Fruit fly (Drosophila melanogaster) whole organism, embryonic: ENCODE data around the gene synr.
A peak's percentile ranks its signal among the peaks of the same experiment; 100 is the strongest.

Source experiments
- ATbp ChIP-seq: fragments of 200-800 bp; sonication (Bioruptor generic); optimal IDR thresholded peaks from 2 replicates; lab custom pipeline; 2017; ENCODE audit warnings: missing biosample characterization, mild to moderate bottlenecking, missing genetic modification characterization, missing genetic modification reagents
- Ada2b ChIP-seq: fragments of 200-800 bp; sonication (Bioruptor generic); IDR thresholded peaks from 2 replicates; pipeline ENCODE4 v1.3.6; 2022; ENCODE audit warnings: missing biosample characterization, missing genetic modification characterization
- Antp ChIP-seq: fragments of 200-800 bp; sonication (Bioruptor generic); optimal IDR thresholded peaks from 3 replicates; lab custom pipeline; 2016; ENCODE audit warnings: missing biosample characterization, missing genetic modification characterization
- CG11560 ChIP-seq: fragments of 200-800 bp; sonication (Bioruptor generic); IDR thresholded peaks from 3 replicates; pipeline ENCODE4 v1.3.6; 2022; ENCODE audit warnings: missing biosample characterization, missing genetic modification characterization
- CG12299 ChIP-seq: fragments of 200-800 bp; sonication (Bioruptor generic); optimal IDR thresholded peaks from 2 replicates; lab custom pipeline; 2018; ENCODE audit warnings: missing biosample characterization, mild to moderate bottlenecking, missing genetic modification characterization
- CG13123 ChIP-seq: fragments of 200-800 bp; sonication (Bioruptor generic); optimal IDR thresholded peaks from 2 replicates; lab custom pipeline; 2016; ENCODE audit warnings: missing biosample characterization, missing genetic modification characterization
- CG14667 ChIP-seq: fragments of 200-800 bp; sonication (Bioruptor generic); IDR thresholded peaks from 2 replicates; pipeline ENCODE4 v1.3.6; 2022; ENCODE audit warnings: missing biosample characterization, missing genetic modification characterization
- CG15073 ChIP-seq: fragments of 200-800 bp; sonication (Bioruptor generic); optimal IDR thresholded peaks from 2 replicates; lab custom pipeline; 2016; ENCODE audit warnings: missing biosample characterization, missing genetic modification characterization
- CG15514 ChIP-seq: fragments of 200-800 bp; sonication (Bioruptor generic); optimal IDR thresholded peaks from 3 replicates; lab custom pipeline; 2017; ENCODE audit warnings: missing biosample characterization, missing genetic modification characterization, mild to moderate bottlenecking, moderate library complexity, missing genetic modification reagents
- CG15696 ChIP-seq: fragments of 200-800 bp; sonication (Bioruptor generic); optimal IDR thresholded peaks from 2 replicates; lab custom pipeline; 2019; ENCODE audit warnings: missing biosample characterization, mild to moderate bottlenecking, missing genetic modification characterization, moderate library complexity
- CG1647 ChIP-seq: fragments of 200-800 bp; sonication (Bioruptor generic); optimal IDR thresholded peaks from 3 replicates; lab custom pipeline; 2016; ENCODE audit warnings: missing biosample characterization, missing genetic modification characterization
- CG17568 ChIP-seq: fragments of 200-800 bp; sonication (Bioruptor generic); optimal IDR thresholded peaks from 2 replicates; lab custom pipeline; 2018; ENCODE audit warnings: missing biosample characterization, mild to moderate bottlenecking, missing genetic modification characterization, moderate library complexity
- CG17802 ChIP-seq: fragments of 200-800 bp; sonication (Bioruptor generic); optimal IDR thresholded peaks from 2 replicates; lab custom pipeline; 2018; ENCODE audit warnings: missing biosample characterization, mild to moderate bottlenecking, missing genetic modification characterization, moderate library complexity
- CG2202 ChIP-seq: fragments of 200-800 bp; sonication (Bioruptor generic); optimal IDR thresholded peaks from 2 replicates; lab custom pipeline; 2018; ENCODE audit warnings: missing biosample characterization, mild to moderate bottlenecking, missing genetic modification characterization
- CG2875 ChIP-seq: fragments of 200-800 bp; sonication (Bioruptor generic); optimal IDR thresholded peaks from 2 replicates; lab custom pipeline; 2017; ENCODE audit warnings: missing biosample characterization, mild to moderate bottlenecking, missing genetic modification characterization, missing genetic modification reagents
- CG2889 ChIP-seq: fragments of 200-800 bp; sonication (Bioruptor generic); IDR thresholded peaks from 3 replicates; pipeline ENCODE4 v1.3.6; 2022; ENCODE audit warnings: missing biosample characterization, missing genetic modification characterization
- CG3065 ChIP-seq: fragments of 200-800 bp; sonication (Bioruptor generic); optimal IDR thresholded peaks from 2 replicates; lab custom pipeline; 2016; ENCODE audit warnings: missing biosample characterization, missing genetic modification characterization
- CG33213 ChIP-seq: fragments of 200-800 bp; sonication (Bioruptor generic); optimal IDR thresholded peaks from 3 replicates; lab custom pipeline; 2016; ENCODE audit warnings: missing biosample characterization, missing genetic modification characterization
- CG6689 ChIP-seq: fragments of 200-800 bp; sonication (Bioruptor generic); IDR thresholded peaks from 2 replicates; pipeline ENCODE4 v1.3.6; 2022; ENCODE audit warnings: missing biosample characterization, missing genetic modification characterization
- CG6765 ChIP-seq: fragments of 200-800 bp; sonication (Bioruptor generic); optimal IDR thresholded peaks from 3 replicates; lab custom pipeline; 2017; ENCODE audit warnings: missing biosample characterization, mild to moderate bottlenecking, missing genetic modification characterization
- CG7786 ChIP-seq: fragments of 200-800 bp; sonication (Bioruptor generic); optimal IDR thresholded peaks from 2 replicates; lab custom pipeline; 2016; ENCODE audit warnings: missing biosample characterization, missing genetic modification characterization
- CG7928 ChIP-seq: fragments of 200-800 bp; sonication (Bioruptor generic); optimal IDR thresholded peaks from 2 replicates; lab custom pipeline; 2017; ENCODE audit warnings: missing biosample characterization, mild to moderate bottlenecking, missing genetic modification characterization
- CG8089 ChIP-seq: fragments of 200-800 bp; sonication (Bioruptor generic); optimal IDR thresholded peaks from 3 replicates; lab custom pipeline; 2016; ENCODE audit warnings: missing biosample characterization, missing genetic modification characterization
- CG9727 ChIP-seq: fragments of 200-800 bp; sonication (Bioruptor generic); optimal IDR thresholded peaks from 3 replicates; lab custom pipeline; 2017; ENCODE audit warnings: missing biosample characterization, mild to moderate bottlenecking, missing genetic modification characterization
- CoRest ChIP-seq: fragments of 200-800 bp; sonication (Bioruptor generic); optimal IDR thresholded peaks from 3 replicates; lab custom pipeline; 2018; ENCODE audit warnings: missing biosample characterization, mild to moderate bottlenecking, missing genetic modification characterization, moderate library complexity
- D19A ChIP-seq: fragments of 200-800 bp; optimal IDR thresholded peaks from 3 replicates; lab custom pipeline; 2019; ENCODE audit warnings: missing biosample characterization, mild to moderate bottlenecking, missing genetic modification characterization, moderate library complexity
- Deaf1 ChIP-seq: fragments of 200-800 bp; optimal IDR thresholded peaks from 3 replicates; lab custom pipeline; 2019; ENCODE audit warnings: missing biosample characterization, mild to moderate bottlenecking, missing genetic modification characterization, moderate library complexity
- Gsc ChIP-seq: fragments of 200-800 bp; sonication (Bioruptor generic); IDR thresholded peaks from 2 replicates; pipeline ENCODE4 v1.3.6; 2022; ENCODE audit warnings: missing biosample characterization, missing genetic modification characterization
- Hr39 ChIP-seq: fragments of >200 bp; optimal IDR thresholded peaks from 2 replicates; lab custom pipeline; 2017
- Lhr ChIP-seq: fragments of 200-800 bp; sonication (Bioruptor generic); optimal IDR thresholded peaks from 3 replicates; lab custom pipeline; 2017; ENCODE audit warnings: mild to moderate bottlenecking, missing biosample characterization, missing genetic modification reagents, missing genetic modification characterization
- Max ChIP-seq: fragments of 200-800 bp; sonication (Bioruptor generic); optimal IDR thresholded peaks from 2 replicates; lab custom pipeline; 2016; ENCODE audit warnings: missing biosample characterization, mild to moderate bottlenecking, missing genetic modification characterization
- Sin3A ChIP-seq: fragments of >200 bp; optimal IDR thresholded peaks from 2 replicates; lab custom pipeline; 2018
- Sry-δ ChIP-seq: fragments of 200-800 bp; sonication (Bioruptor generic); optimal IDR thresholded peaks from 2 replicates; lab custom pipeline; 2016; ENCODE audit warnings: missing biosample characterization, missing genetic modification characterization
- Stat92E ChIP-seq, 3 experiments: fragments of >200 bp in 2 of 3; fragments of 200-800 bp in 1 of 3; sonication (Bioruptor generic) in 1 of 3; optimal IDR thresholded peaks; 2 replicates each; lab custom pipeline; 2017 to 2019; ENCODE audit warnings: missing biosample characterization in 3 of 3, missing genetic modification characterization in 3 of 3, mild to moderate bottlenecking in 1 of 3, moderate library complexity in 1 of 3
- az2 ChIP-seq: fragments of 200-800 bp; sonication (Bioruptor generic); optimal IDR thresholded peaks from 3 replicates; lab custom pipeline; 2016; ENCODE audit warnings: missing biosample characterization, missing genetic modification characterization
- crp ChIP-seq, 2 experiments: fragments of 200-800 bp; sonication (Bioruptor generic); optimal IDR thresholded peaks; 2 replicates in 1 of 2; 3 replicates in 1 of 2; lab custom pipeline; 2017; ENCODE audit warnings: missing biosample characterization in 2 of 2, missing genetic modification characterization in 2 of 2, mild to moderate bottlenecking in 1 of 2, moderate library complexity in 1 of 2
- cwo ChIP-seq: fragments of 200-800 bp; sonication (Bioruptor generic); optimal IDR thresholded peaks from 3 replicates; lab custom pipeline; 2017; ENCODE audit warnings: missing biosample characterization, missing genetic modification characterization, mild to moderate bottlenecking, moderate library complexity, missing genetic modification reagents
- da ChIP-seq: fragments of 200-800 bp; sonication (Bioruptor generic); optimal IDR thresholded peaks from 2 replicates; lab custom pipeline; 2016; ENCODE audit warnings: missing biosample characterization, missing genetic modification characterization
- dan ChIP-seq: fragments of 200-800 bp; sonication (Bioruptor generic); IDR thresholded peaks from 2 replicates; pipeline ENCODE4 v1.3.6; 2022; ENCODE audit warnings: missing biosample characterization, missing genetic modification characterization
- fu2 ChIP-seq: fragments of 200-800 bp; sonication (Bioruptor generic); optimal IDR thresholded peaks from 2 replicates; lab custom pipeline; 2016; ENCODE audit warnings: missing biosample characterization, missing genetic modification characterization
- gce ChIP-seq: fragments of 200-800 bp; sonication (Bioruptor generic); IDR thresholded peaks from 3 replicates; pipeline ENCODE4 v1.3.6; 2022; ENCODE audit warnings: missing biosample characterization, missing genetic modification characterization
- gt ChIP-seq: fragments of 200-800 bp; sonication (Bioruptor generic); IDR thresholded peaks from 2 replicates; pipeline ENCODE4 v1.3.6; 2022; ENCODE audit warnings: missing biosample characterization, missing genetic modification characterization
- jumu ChIP-seq: fragments of 200-800 bp; sonication (Bioruptor generic); optimal IDR thresholded peaks from 3 replicates; lab custom pipeline; 2016; ENCODE audit warnings: missing biosample characterization, missing genetic modification characterization
- knrl ChIP-seq: fragments of 200-800 bp; sonication (Bioruptor generic); IDR thresholded peaks from 3 replicates; pipeline ENCODE4 v1.3.6; 2022; ENCODE audit warnings: missing biosample characterization, missing genetic modification characterization; ENCODE audit not compliant: partially characterized antibody
- nerfin-1 ChIP-seq: fragments of 200-800 bp; sonication (Bioruptor generic); optimal IDR thresholded peaks from 3 replicates; lab custom pipeline; 2019; ENCODE audit warnings: missing biosample characterization, mild to moderate bottlenecking, missing genetic modification characterization, moderate library complexity
- nom ChIP-seq: fragments of 200-800 bp; sonication (Bioruptor generic); optimal IDR thresholded peaks from 2 replicates; lab custom pipeline; 2017; ENCODE audit warnings: missing biosample characterization, missing genetic modification characterization, mild to moderate bottlenecking, moderate library complexity, missing genetic modification reagents
- run ChIP-seq: fragments of 200-800 bp; sonication (Bioruptor generic); optimal IDR thresholded peaks from 3 replicates; lab custom pipeline; 2018; ENCODE audit warnings: missing biosample characterization, mild to moderate bottlenecking, missing genetic modification characterization
- sc ChIP-seq, 3 experiments: fragments of >200 bp in 2 of 3; fragments of 200-800 bp in 1 of 3; sonication (Bioruptor generic) in 1 of 3; optimal IDR thresholded peaks; 2 replicates in 2 of 3; 3 replicates in 1 of 3; lab custom pipeline; 2017; ENCODE audit warnings: mild to moderate bottlenecking in 1 of 3, missing biosample characterization in 1 of 3, missing genetic modification characterization in 1 of 3, missing genetic modification reagents in 1 of 3
- sna ChIP-seq: fragments of 200-800 bp; sonication (Bioruptor generic); IDR thresholded peaks from 2 replicates; pipeline ENCODE4 v1.3.6; 2022; ENCODE audit warnings: missing biosample characterization, missing genetic modification characterization; ENCODE audit not compliant: partially characterized antibody
- tio ChIP-seq: fragments of 200-800 bp; sonication (Bioruptor generic); optimal IDR thresholded peaks from 2 replicates; lab custom pipeline; 2017; ENCODE audit warnings: missing biosample characterization, missing genetic modification characterization, inconsistent platforms
- z ChIP-seq: fragments of 200-800 bp; sonication (Bioruptor generic); IDR thresholded peaks from 3 replicates; pipeline ENCODE4 v1.3.6; 2022; ENCODE audit warnings: missing biosample characterization, missing genetic modification characterization

The synr gene

DNA sequence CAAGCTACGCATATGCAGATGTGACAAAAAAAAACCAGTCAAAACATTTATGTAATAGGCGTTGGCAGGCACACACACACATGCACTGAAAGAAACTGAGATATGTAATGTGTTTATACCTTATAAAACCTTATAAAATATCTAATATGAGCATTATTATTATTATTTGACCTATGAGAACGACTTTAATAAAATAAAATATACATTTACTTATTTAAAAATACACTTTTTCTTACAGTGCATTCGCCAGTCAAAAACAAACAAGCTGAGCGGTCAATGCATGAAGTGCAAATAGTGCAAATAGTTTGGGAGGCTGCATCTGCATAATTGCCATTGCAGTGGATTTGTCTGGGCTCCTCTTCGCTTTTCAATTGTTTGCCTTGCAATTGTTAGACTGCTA, 34.6 kb upstream of the synr start (continued):
- TF ChIP-seq CG15073 (GFP tag; lab: Kevin White, UChicago) (no peak), gce (GFP tag; lab: Robert Waterston, UW) (peak; percentile 76; the same call in 2 of the 3 replicates), CG17568 (GFP tag; lab: Kevin White, UChicago) (peak; percentile 74), CG2202 (tag; lab: Kevin White, UChicago) (peak; percentile 14), nerfin-1 (tag; lab: Kevin White, UChicago) (peak; percentile 77), CG15696 (tag; lab: Kevin White, UChicago) (peak; percentile 8), fu2 (no peak), z (GFP tag; lab: Robert Waterston, UW) (no peak), CG8089 (GFP tag; lab: Kevin White, UChicago) (no peak), CG6689 (GFP tag; lab: Robert Waterston, UW) (peak; percentile 64), sna (GFP tag; lab: Robert Waterston, UW) (no peak), CG33213 (GFP tag; lab: Kevin White, UChicago) (no peak), nom (no peak), CG2889 (GFP tag; lab: Robert Waterston, UW) (peak; percentile 47; the same call in 1 of the 3 replicates), Stat92E (GFP tag; optimal IDR thresholded peaks at IDR 0.05; lab: Kevin White, UChicago) (no peak), gt (GFP tag; lab: Robert Waterston, UW) (no peak), tio (GFP tag; lab: Kevin White, UChicago) (peak; percentile 20), CG3065 (no peak), da (GFP tag; lab: Kevin White, UChicago) (no peak), knrl (GFP tag; lab: Robert Waterston, UW) (no peak), CG11560 (tag; lab: Robert Waterston, UW) (no peak), sc (optimal IDR thresholded peaks at IDR 0.05; lab: Kevin White, UChicago) (no peak), sc (GFP tag; optimal IDR thresholded peaks at IDR 0.05; lab: Kevin White, UChicago) (peak; percentile 48), run (tag; lab: Kevin White, UChicago) (peak; percentile 76), Antp (no peak), CG12299 (tag; lab: Kevin White, UChicago) (peak; percentile 32), CG17802 (tag; lab: Kevin White, UChicago) (no peak), Ada2b (GFP tag; lab: Robert Waterston, UW) (peak; percentile 83), jumu (GFP tag; lab: Kevin White, UChicago) (no peak), CoRest (peak; percentile 74), CG13123 (GFP tag; lab: Kevin White, UChicago) (no peak), D19A (tag; lab: Kevin White, UChicago) (peak; percentile 58), CG14667 (GFP tag; lab: Robert Waterston, UW) (no peak), crp (GFP tag; optimal IDR thresholded peaks at IDR 0.05; lab: Kevin White, UChicago) (peak in 1 of 2 experiments; percentile 1), az2 (GFP tag; lab: Kevin White, UChicago) (peak; percentile 74), Max (GFP tag; lab: Kevin White, UChicago) (peak; percentile 54), CG7928 (GFP tag; lab: Kevin White, UChicago) (no peak), CG6765 (GFP tag; lab: Kevin White, UChicago) (peak; percentile 37), dan (no peak), cwo (peak; percentile 35), CG15514 (peak; percentile 9), CG7786 (GFP tag; lab: Kevin White, UChicago) (no peak), ATbp (GFP tag; lab: Kevin White, UChicago) (peak; percentile 81), CG2875 (GFP tag; lab: Kevin White, UChicago) (peak; percentile 74), Sin3A (lab: Kevin White, UChicago) (no peak), Hr39 (lab: Kevin White, UChicago) (no peak), Sry-δ (GFP tag; lab: Kevin White, UChicago) (no peak), CG1647 (GFP tag; lab: Kevin White, UChicago) (no peak), Deaf1 (tag; lab: Kevin White, UChicago) (peak; percentile 24), Gsc (GFP tag; lab: Robert Waterston, UW) (no peak), CG9727 (GFP tag; lab: Kevin White, UChicago) (peak; percentile 35), Lhr (GFP tag; lab: Kevin White, UChicago) (peak; percentile 11)
